Worm (Caenorhabditis elegans): ENCODE measurements around the gene dpm-1.
A peak's percentile ranks its signal among the peaks of the same experiment; 100 is the strongest.

dpm-1 gene

ce11 chrIV:497155-497554 is 51.7 kb downstream of the dpm-1 start:
- peak; percentile 70 for TF ChIP-seq ham-2 (GFP tag; optimal IDR thresholded peaks at IDR 0.05)
- no peak for TF ChIP-seq pha-4 (tag; optimal IDR thresholded peaks at IDR 0.05)
- TF ChIP-seq M03D4.4 (tag; optimal IDR thresholded peaks at IDR 0.05), result no peak
- no peak for TF ChIP-seq ceh-43 (GFP tag; optimal IDR thresholded peaks at IDR 0.05)
